3 worm cellular contexts compared by ENCODE assay signal in the genomic region with DNA sequence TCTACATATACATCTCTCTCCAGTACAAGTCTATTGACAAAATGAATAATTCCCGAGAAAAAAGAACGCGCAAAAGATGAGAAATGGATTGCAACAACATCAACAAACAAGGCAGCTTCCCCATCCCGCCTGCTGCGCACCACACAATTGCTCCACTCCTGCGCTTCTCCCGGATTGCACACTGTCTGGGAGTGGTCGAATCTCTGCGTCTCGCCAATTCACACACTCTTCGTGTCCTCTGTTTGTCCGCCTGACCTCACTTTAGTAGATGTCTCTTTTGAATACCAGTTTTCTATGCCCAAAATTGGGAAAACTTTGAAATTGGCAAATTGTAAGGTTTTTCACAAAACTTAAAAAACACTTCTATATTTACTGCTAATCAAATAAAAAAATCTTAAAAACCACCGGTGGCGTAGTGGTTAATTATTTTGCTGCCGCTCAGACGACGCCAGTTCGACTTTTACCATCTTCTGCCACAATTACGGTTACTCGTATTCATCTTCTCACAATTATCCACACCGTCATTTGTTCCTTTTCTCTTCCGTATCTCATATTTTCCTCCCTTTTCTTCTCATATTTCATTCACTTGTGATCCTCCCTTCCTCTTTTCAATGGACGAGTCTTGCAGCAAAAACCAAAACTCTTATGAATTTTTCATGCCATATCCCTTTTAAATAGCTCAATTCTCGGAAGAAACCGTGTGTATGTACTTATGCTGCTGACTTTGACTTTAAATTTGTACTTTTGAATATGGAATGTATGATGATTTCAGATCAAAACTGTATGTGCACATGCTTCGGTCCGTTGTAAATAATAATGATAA.
TF ChIP-seq lines count a peak whose summit lies in the region.

A gene (plus strand): TSS at position 773 of the 823 bp plus-strand sequence.

TF ChIP-seq in whole organism, L1 larva, 84 proteins besides CTCF, POLR2A, EP300 and RAD21 (continued from another document):
- TF ChIP-seq rnt-1 (tag; optimal IDR thresholded peaks at IDR 0.05; lab: Kevin White, UChicago) (no peak), lsy-2 (tag; optimal IDR thresholded peaks at IDR 0.05; lab: Kevin White, UChicago) (peak in 1 of 2 experiments; percentile 25), ceh-63 (GFP tag; optimal IDR thresholded peaks at IDR 0.05; lab: Kevin White, UChicago) (no peak), lin-35 (GFP tag; optimal IDR thresholded peaks at IDR 0.05; lab: Kevin White, UChicago) (peak; percentile 0 to 9), sup-37 (GFP tag; optimal IDR thresholded peaks at IDR 0.05; lab: Kevin White, UChicago) (no peak), irx-1 (tag; optimal IDR thresholded peaks at IDR 0.05; lab: Kevin White, UChicago) (no peak), lin-14 (GFP tag; optimal IDR thresholded peaks at IDR 0.05; lab: Kevin White, UChicago) (peak; percentile 57), C04F5.9 (tag; optimal IDR thresholded peaks at IDR 0.05; lab: Kevin White, UChicago) (no peak), grh-1 (GFP tag; IDR thresholded peaks at IDR 0.05; lab: Robert Waterston, UW) (peak; percentile 31; the same call in 1 of the 2 replicates), ceh-90 (tag; optimal IDR thresholded peaks at IDR 0.05; lab: Kevin White, UChicago) (no peak), C16A3.4 (tag; optimal IDR thresholded peaks at IDR 0.05; lab: Kevin White, UChicago) (no peak), hpl-2 (GFP tag; optimal IDR thresholded peaks at IDR 0.05; lab: Kevin White, UChicago) (no peak), egl-13 (tag; optimal IDR thresholded peaks at IDR 0.05; lab: Kevin White, UChicago) (no peak), mef-2 (tag; optimal IDR thresholded peaks at IDR 0.05; lab: Kevin White, UChicago) (no peak), nhr-85 (tag; lab: Kevin White, UChicago) (peak; percentile 31), nhr-76 (tag; optimal IDR thresholded peaks at IDR 0.05; lab: Kevin White, UChicago) (no peak), aly-2 (tag; optimal IDR thresholded peaks at IDR 0.05; lab: Kevin White, UChicago) (no peak), nhr-28 (tag; optimal IDR thresholded peaks at IDR 0.05; lab: Kevin White, UChicago) (no peak)
TF ChIP-seq in whole organism, L1 larva: peak in this region for 17.

TF ChIP-seq in whole organism, L3 larva, 47 proteins besides CTCF, POLR2A, EP300 and RAD21 (continued from another document):
- no peak for TF ChIP-seq ztf-4 (tag; optimal IDR thresholded peaks at IDR 0.05; lab: Kevin White, UChicago)
- no peak for TF ChIP-seq nhr-12 (tag; optimal IDR thresholded peaks at IDR 0.05; lab: Kevin White, UChicago)
- TF ChIP-seq mdl-1 (tag; optimal IDR thresholded peaks at IDR 0.05; lab: Kevin White, UChicago), result no peak
- no peak for TF ChIP-seq R02D3.7 (tag; optimal IDR thresholded peaks at IDR 0.05; lab: Kevin White, UChicago)
- TF ChIP-seq ceh-16 (tag; optimal IDR thresholded peaks at IDR 0.05; lab: Kevin White, UChicago), result no peak
- no peak for TF ChIP-seq nhr-77 (tag; optimal IDR thresholded peaks at IDR 0.05; lab: Kevin White, UChicago)
- no peak for TF ChIP-seq elt-3 (tag; optimal IDR thresholded peaks at IDR 0.05; lab: Kevin White, UChicago)
- no peak for TF ChIP-seq aly-2 (tag; optimal IDR thresholded peaks at IDR 0.05; lab: Kevin White, UChicago)
- TF ChIP-seq mml-1 (tag; optimal IDR thresholded peaks at IDR 0.05; lab: Kevin White, UChicago), result no peak
- no peak for TF ChIP-seq ceh-9 (tag; optimal IDR thresholded peaks at IDR 0.05; lab: Kevin White, UChicago)
- TF ChIP-seq nhr-25 (tag; optimal IDR thresholded peaks at IDR 0.05; lab: Kevin White, UChicago), result no peak
- TF ChIP-seq skn-1 (tag; optimal IDR thresholded peaks at IDR 0.05; lab: Kevin White, UChicago), result no peak
- no peak for TF ChIP-seq ama-1 (optimal IDR thresholded peaks at IDR 0.05; lab: Kevin White, UChicago)
- peak; percentile 34 for TF ChIP-seq snpc-4 (tag; optimal IDR thresholded peaks at IDR 0.05; lab: Kevin White, UChicago)

TF ChIP-seq in whole organism, L4 larva, 104 proteins besides CTCF, POLR2A, EP300 and RAD21 (continued from another document):
- TF ChIP-seq mep-1 (tag; optimal IDR thresholded peaks at IDR 0.05; lab: Kevin White, UChicago) (peak; percentile 19), spr-1 (tag; optimal IDR thresholded peaks at IDR 0.05; lab: Kevin White, UChicago) (no peak), T26A8.4 (GFP tag; IDR thresholded peaks at IDR 0.05; lab: Robert Waterston, UW) (no peak), ztf-7 (tag; optimal IDR thresholded peaks at IDR 0.05; lab: Kevin White, UChicago) (no peak), mes-2 (tag; optimal IDR thresholded peaks at IDR 0.05; lab: Kevin White, UChicago; ENCODE audit: poor library complexity, severe bottlenecking) (peak; percentile 51), daf-16 (GFP tag; optimal IDR thresholded peaks at IDR 0.05; lab: Kevin White, UChicago) (no peak), daf-16 (tag; optimal IDR thresholded peaks at IDR 0.05; lab: Kevin White, UChicago) (peak; percentile 20), nhr-76 (tag; optimal IDR thresholded peaks at IDR 0.05; lab: Kevin White, UChicago) (no peak), jun-1 (tag; optimal IDR thresholded peaks at IDR 0.05; lab: Kevin White, UChicago) (no peak), mdl-1 (tag; optimal IDR thresholded peaks at IDR 0.05; lab: Kevin White, UChicago) (no peak), arid-1 (GFP tag; conservative IDR thresholded peaks at IDR 0.05; lab: Robert Waterston, UW) (peak; percentile 58; the same call in 1 of the 2 replicates), fos-1 (tag; optimal IDR thresholded peaks at IDR 0.05; lab: Kevin White, UChicago) (no peak)
TF ChIP-seq in whole organism, L4 larva: peak in this region for 14.
